Fruit fly (Drosophila melanogaster) whole organism, embryonic: ENCODE data around the gene sinu.

ENCODE experiments used
- BtbVII ChIP-seq: fragments of 200-800 bp; sonication (Bioruptor generic); optimal IDR thresholded peaks from 3 replicates; lab custom pipeline; 2017; ENCODE audit warnings: missing biosample characterization, mild to moderate bottlenecking, missing genetic modification characterization
- CG10209 ChIP-seq: fragments of 200-800 bp; sonication (Bioruptor generic); optimal IDR thresholded peaks from 3 replicates; lab custom pipeline; 2017; ENCODE audit warnings: missing biosample characterization, mild to moderate bottlenecking, missing genetic modification characterization, missing genetic modification reagents
- CG10321 ChIP-seq: fragments of 200-800 bp; sonication (Bioruptor generic); IDR thresholded peaks from 2 replicates; pipeline ENCODE4 v1.3.6; 2022; ENCODE audit warnings: missing biosample characterization, missing genetic modification characterization
- CG10431 ChIP-seq: fragments of 200-800 bp; sonication (Bioruptor generic); optimal IDR thresholded peaks from 3 replicates; lab custom pipeline; 2018; ENCODE audit warnings: missing biosample characterization, mild to moderate bottlenecking, missing genetic modification characterization
- CG10565 ChIP-seq: fragments of 200-800 bp; sonication (Bioruptor generic); optimal IDR thresholded peaks from 3 replicates; lab custom pipeline; 2016; ENCODE audit warnings: missing biosample characterization, mild to moderate bottlenecking, missing genetic modification characterization
- CG10654 ChIP-seq: fragments of 200-800 bp; sonication (Bioruptor generic); optimal IDR thresholded peaks from 2 replicates; lab custom pipeline; 2016; ENCODE audit warnings: missing biosample characterization, missing genetic modification characterization
- CG11247 ChIP-seq: fragments of 200-800 bp; sonication (Bioruptor generic); IDR thresholded peaks from 2 replicates; pipeline ENCODE4 v1.3.6; 2022; ENCODE audit warnings: missing biosample characterization, missing genetic modification characterization
- CG17328 ChIP-seq: fragments of 200-800 bp; sonication (Bioruptor generic); IDR thresholded peaks from 2 replicates; pipeline ENCODE4 v1.3.6; 2022; ENCODE audit warnings: missing biosample characterization, missing genetic modification characterization
- CG2129 ChIP-seq: fragments of 200-800 bp; sonication (Bioruptor generic); IDR thresholded peaks from 2 replicates; pipeline ENCODE4 v1.3.6; 2022; ENCODE audit warnings: missing biosample characterization, missing genetic modification characterization; ENCODE audit not compliant: partially characterized antibody
- CG31224 ChIP-seq: fragments of 200-800 bp; sonication (Bioruptor generic); IDR thresholded peaks from 2 replicates; pipeline ENCODE4 v1.3.6; 2022; ENCODE audit warnings: missing biosample characterization, missing genetic modification characterization
- CG33213 ChIP-seq: fragments of 200-800 bp; sonication (Bioruptor generic); optimal IDR thresholded peaks from 3 replicates; lab custom pipeline; 2016; ENCODE audit warnings: missing biosample characterization, missing genetic modification characterization
- CG34422 ChIP-seq: fragments of 200-800 bp; sonication (Bioruptor generic); IDR thresholded peaks from 3 replicates; pipeline ENCODE4 v1.3.6; 2022; ENCODE audit warnings: missing biosample characterization, missing genetic modification characterization
- CG6175 ChIP-seq: fragments of 200-800 bp; sonication (Bioruptor generic); IDR thresholded peaks from 3 replicates; pipeline ENCODE4 v1.3.6; 2022; ENCODE audit warnings: missing biosample characterization, missing genetic modification characterization
- CG6654 ChIP-seq: fragments of 200-800 bp; sonication (Bioruptor generic); optimal IDR thresholded peaks from 2 replicates; lab custom pipeline; 2017; ENCODE audit warnings: missing biosample characterization, mild to moderate bottlenecking, missing genetic modification characterization
- CG7745 ChIP-seq: fragments of 200-800 bp; sonication (Bioruptor generic); optimal IDR thresholded peaks from 2 replicates; lab custom pipeline; 2018; ENCODE audit warnings: missing biosample characterization, mild to moderate bottlenecking, missing genetic modification characterization, moderate library complexity
- CG8359 ChIP-seq: fragments of 200-800 bp; sonication (Bioruptor generic); optimal IDR thresholded peaks from 2 replicates; lab custom pipeline; 2017; ENCODE audit warnings: missing biosample characterization, mild to moderate bottlenecking, missing genetic modification characterization, borderline replicate concordance
- CG8924 ChIP-seq: fragments of 200-800 bp; optimal IDR thresholded peaks from 3 replicates; lab custom pipeline; 2019; ENCODE audit warnings: missing biosample characterization, mild to moderate bottlenecking, missing genetic modification characterization, moderate library complexity
- CG9797 ChIP-seq: fragments of 200-800 bp; sonication (Bioruptor generic); optimal IDR thresholded peaks from 3 replicates; lab custom pipeline; 2018; ENCODE audit warnings: missing biosample characterization, mild to moderate bottlenecking, missing genetic modification characterization
- Dbx ChIP-seq: fragments of 200-800 bp; sonication (Bioruptor generic); IDR thresholded peaks from 3 replicates; pipeline ENCODE4 v1.3.6; 2022; ENCODE audit warnings: missing biosample characterization, missing genetic modification characterization
- E2f2 ChIP-seq: fragments of 200-800 bp; sonication (Bioruptor generic); IDR thresholded peaks from 2 replicates; pipeline ENCODE4 v1.3.6; 2022; ENCODE audit warnings: missing biosample characterization, missing genetic modification characterization
- Eip74EF ChIP-seq, 2 experiments: fragments of 200-800 bp in 1 of 2; fragments of >200 bp in 1 of 2; sonication (Bioruptor generic) in 1 of 2; optimal IDR thresholded peaks; 2 replicates each; lab custom pipeline; 2017 to 2019; ENCODE audit warnings: missing biosample characterization in 2 of 2, missing genetic modification characterization in 2 of 2, mild to moderate bottlenecking in 1 of 2, moderate library complexity in 1 of 2
- Fer3 ChIP-seq: fragments of 200-800 bp; sonication (Bioruptor generic); optimal IDR thresholded peaks from 2 replicates; lab custom pipeline; 2018; ENCODE audit warnings: missing biosample characterization, mild to moderate bottlenecking, missing genetic modification characterization, moderate library complexity
- HLH4C ChIP-seq: fragments of 200-800 bp; sonication (Bioruptor generic); IDR thresholded peaks from 3 replicates; pipeline ENCODE4 v1.3.6; 2022; ENCODE audit warnings: missing biosample characterization, missing genetic modification characterization; ENCODE audit not compliant: partially characterized antibody
- Med ChIP-seq: fragments of 200-800 bp; sonication (Bioruptor generic); peaks from one replicate; lab custom pipeline; 2016; ENCODE audit warnings: missing biosample characterization, missing genetic modification characterization, mild to moderate bottlenecking, inconsistent platforms, moderate library complexity
- Meics ChIP-seq: fragments of 200-800 bp; sonication (Bioruptor generic); optimal IDR thresholded peaks from 2 replicates; lab custom pipeline; 2017; ENCODE audit warnings: missing biosample characterization, mild to moderate bottlenecking, missing genetic modification characterization
- NFAT ChIP-seq: fragments of 200-800 bp; sonication (Bioruptor generic); IDR thresholded peaks from 2 replicates; pipeline ENCODE4 v1.3.6; 2022; ENCODE audit warnings: missing biosample characterization, missing genetic modification characterization
- Ptx1 ChIP-seq: fragments of 200-800 bp; sonication (Bioruptor generic); IDR thresholded peaks from 2 replicates; pipeline ENCODE4 v1.3.6; 2022; ENCODE audit warnings: missing biosample characterization, missing genetic modification characterization
- Spps ChIP-seq: fragments of 200-800 bp; sonication (Bioruptor generic); optimal IDR thresholded peaks from 2 replicates; lab custom pipeline; 2018; ENCODE audit warnings: missing biosample characterization, mild to moderate bottlenecking, missing genetic modification characterization
- bsh ChIP-seq, 2 experiments: fragments of 200-800 bp; sonication (Bioruptor generic); optimal IDR thresholded peaks; 2 replicates each; lab custom pipeline; 2017 to 2018; ENCODE audit warnings: mild to moderate bottlenecking in 2 of 2, missing biosample characterization in 2 of 2, missing genetic modification characterization in 2 of 2, moderate library complexity in 1 of 2
- cad ChIP-seq: fragments of >200 bp; optimal IDR thresholded peaks from 2 replicates; lab custom pipeline; 2017; ENCODE audit warnings: missing biosample characterization, missing genetic modification characterization
- caup ChIP-seq: fragments of 200-800 bp; sonication (Bioruptor generic); optimal IDR thresholded peaks from 3 replicates; lab custom pipeline; 2017; ENCODE audit warnings: missing biosample characterization, mild to moderate bottlenecking, missing genetic modification characterization, moderate library complexity; ENCODE audit not compliant: severe bottlenecking
- dmrt99B ChIP-seq: fragments of 200-800 bp; sonication (Bioruptor generic); optimal IDR thresholded peaks from 2 replicates; lab custom pipeline; 2018; ENCODE audit warnings: missing biosample characterization, mild to moderate bottlenecking, missing genetic modification characterization, moderate library complexity
- gem ChIP-seq: fragments of 200-800 bp; sonication (Bioruptor generic); optimal IDR thresholded peaks from 2 replicates; lab custom pipeline; 2019; ENCODE audit warnings: missing biosample characterization, mild to moderate bottlenecking, missing genetic modification characterization, moderate library complexity
- gfzf ChIP-seq: fragments of 200-800 bp; sonication (Bioruptor generic); optimal IDR thresholded peaks from 2 replicates; lab custom pipeline; 2016; ENCODE audit warnings: missing biosample characterization, mild to moderate bottlenecking, missing genetic modification characterization, moderate library complexity
- hbn ChIP-seq: fragments of 200-800 bp; sonication (Bioruptor generic); IDR thresholded peaks from 2 replicates; pipeline ENCODE4 v1.3.6; 2022; ENCODE audit warnings: missing biosample characterization, missing genetic modification characterization; ENCODE audit not compliant: partially characterized antibody
- hkb ChIP-seq, 2 experiments: fragments of 200-800 bp in 1 of 2; fragments of >200 bp in 1 of 2; sonication (Bioruptor generic) in 1 of 2; IDR thresholded peaks in 1 of 2; optimal IDR thresholded peaks in 1 of 2; 2 replicates each; pipeline versions ENCODE4 v1.3.6 to Lab custom; 2017 to 2022; ENCODE audit warnings: missing biosample characterization in 1 of 2, missing genetic modification characterization in 1 of 2
- hth ChIP-seq: fragments of >200 bp; optimal IDR thresholded peaks from 2 replicates; lab custom pipeline; 2017; ENCODE audit warnings: inconsistent platforms
- insv ChIP-seq, 2 experiments: fragments of 200-800 bp; sonication (Bioruptor generic); optimal IDR thresholded peaks; 3 replicates each; lab custom pipeline; 2016 to 2018; ENCODE audit warnings: missing biosample characterization in 2 of 2, missing genetic modification characterization in 2 of 2
- kni ChIP-seq: fragments of 200-800 bp; sonication (Bioruptor generic); optimal IDR thresholded peaks from 3 replicates; lab custom pipeline; 2017; ENCODE audit warnings: mild to moderate bottlenecking, missing biosample characterization, missing genetic modification reagents, missing genetic modification characterization
- lmd ChIP-seq: fragments of 200-800 bp; sonication (Bioruptor generic); IDR thresholded peaks from 2 replicates; pipeline ENCODE4 v1.3.6; 2022; ENCODE audit warnings: missing biosample characterization, missing genetic modification characterization
- lov ChIP-seq, 2 experiments: fragments of 200-800 bp in 1 of 2; fragments of >200 bp in 1 of 2; sonication (Bioruptor generic) in 1 of 2; IDR thresholded peaks in 1 of 2; optimal IDR thresholded peaks in 1 of 2; 2 replicates in 1 of 2; 3 replicates in 1 of 2; pipeline versions ENCODE4 v1.3.6 to Lab custom; 2017 to 2022; ENCODE audit warnings: missing biosample characterization in 1 of 2, missing genetic modification characterization in 1 of 2
- pan ChIP-seq, 4 experiments: fragments of >200 bp in 3 of 4; fragments of 200-800 bp in 1 of 4; sonication (Bioruptor generic) in 1 of 4; optimal IDR thresholded peaks in 3 of 4; IDR thresholded peaks in 1 of 4; 2 replicates each; pipeline versions ENCODE4 v1.3.6 to Lab custom; 2017 to 2022; ENCODE audit warnings: missing biosample characterization in 2 of 4, missing genetic modification characterization in 2 of 4, mixed read lengths in 1 of 4
- scrt ChIP-seq: fragments of 200-800 bp; sonication (Bioruptor generic); optimal IDR thresholded peaks from 2 replicates; lab custom pipeline; 2018; ENCODE audit warnings: missing biosample characterization, mild to moderate bottlenecking, missing genetic modification characterization, moderate library complexity
- shn ChIP-seq: fragments of 200-800 bp; sonication (Bioruptor generic); optimal IDR thresholded peaks from 3 replicates; lab custom pipeline; 2016; ENCODE audit warnings: missing biosample characterization, missing genetic modification characterization
- stwl ChIP-seq: fragments of 200-800 bp; sonication (Bioruptor generic); optimal IDR thresholded peaks from 3 replicates; lab custom pipeline; 2018; ENCODE audit warnings: missing biosample characterization, mild to moderate bottlenecking, missing genetic modification characterization, moderate library complexity
- tna ChIP-seq: fragments of 200-800 bp; sonication (Bioruptor generic); IDR thresholded peaks from 2 replicates; pipeline ENCODE4 v1.3.6; 2022; ENCODE audit warnings: missing biosample characterization, missing genetic modification characterization; ENCODE audit not compliant: partially characterized antibody
- z ChIP-seq: fragments of 200-800 bp; sonication (Bioruptor generic); IDR thresholded peaks from 3 replicates; pipeline ENCODE4 v1.3.6; 2022; ENCODE audit warnings: missing biosample characterization, missing genetic modification characterization

sinu gene

dm6 chr3L:5565051-5565688 lies 3.8 kb upstream of the sinu start, which contains the start of gene bc10 (continued):
- TF ChIP-seq shn (GFP tag; lab: Kevin White, UChicago) (no peak), Fer3 (no peak), CG34422 (GFP tag; lab: Robert Waterston, UW) (no peak), Ptx1 (no peak), z (GFP tag; lab: Robert Waterston, UW) (no peak), CG17328 (no peak), bsh (GFP tag; optimal IDR thresholded peaks at IDR 0.05; lab: Kevin White, UChicago) (no peak), CG6654 (no peak), hth (lab: Kevin White, UChicago) (no peak), CG6175 (GFP tag; lab: Robert Waterston, UW) (no peak), pan (optimal IDR thresholded peaks at IDR 0.05; lab: Kevin White, UChicago) (no peak), pan (GFP tag; optimal IDR thresholded peaks at IDR 0.05 in 1 of 2, IDR thresholded peaks at IDR 0.05 in 1 of 2) (no peak), kni (GFP tag; lab: Kevin White, UChicago) (no peak), lmd (no peak), CG31224 (GFP tag; lab: Robert Waterston, UW) (no peak), Eip74EF (GFP tag; optimal IDR thresholded peaks at IDR 0.05; lab: Kevin White, UChicago) (no peak), NFAT (GFP tag; lab: Robert Waterston, UW) (no peak), BtbVII (no peak), E2f2 (GFP tag; lab: Robert Waterston, UW) (peak; percentile 97), insv (GFP tag; optimal IDR thresholded peaks at IDR 0.05; lab: Kevin White, UChicago) (no peak), Dbx (no peak), CG33213 (GFP tag; lab: Kevin White, UChicago) (no peak), CG9797 (GFP tag; lab: Kevin White, UChicago) (peak; percentile 82), CG10565 (GFP tag; lab: Kevin White, UChicago) (no peak), Med (GFP tag; lab: Kevin White, UChicago) (no peak), scrt (GFP tag; lab: Kevin White, UChicago) (no peak), CG10654 (GFP tag; lab: Kevin White, UChicago) (no peak), caup (GFP tag; lab: Kevin White, UChicago) (no peak), gem (tag; lab: Kevin White, UChicago) (no peak), CG11247 (GFP tag; lab: Robert Waterston, UW) (no peak), hkb (optimal IDR thresholded peaks at IDR 0.05; lab: Kevin White, UChicago) (no peak), hkb (GFP tag; IDR thresholded peaks at IDR 0.05; lab: Robert Waterston, UW) (no peak), tna (GFP tag; lab: Robert Waterston, UW) (peak; percentile 68; the same call in 1 of the 2 replicates), stwl (tag; lab: Kevin White, UChicago) (peak; percentile 56), dmrt99B (tag; lab: Kevin White, UChicago) (no peak), CG10209 (GFP tag; lab: Kevin White, UChicago) (no peak), CG8924 (tag; lab: Kevin White, UChicago) (no peak), CG7745 (tag; lab: Kevin White, UChicago) (no peak), CG10321 (GFP tag; lab: Robert Waterston, UW) (no peak), HLH4C (peak; percentile 78; the same call in 2 of the 3 replicates), Spps (tag; lab: Kevin White, UChicago) (no peak), CG2129 (GFP tag; lab: Robert Waterston, UW) (peak; percentile 44; the same call in 1 of the 2 replicates), CG10431 (no peak), CG8359 (no peak), gfzf (GFP tag; lab: Kevin White, UChicago) (peak; percentile 52), hbn (GFP tag; lab: Robert Waterston, UW) (peak; percentile 78), Meics (GFP tag; lab: Kevin White, UChicago) (no peak), cad (GFP tag; lab: Kevin White, UChicago) (no peak), lov (optimal IDR thresholded peaks at IDR 0.05; lab: Kevin White, UChicago) (no peak), lov (GFP tag; IDR thresholded peaks at IDR 0.05; lab: Robert Waterston, UW) (no peak)
